Fruit fly (Drosophila melanogaster): Measurements from ENCODE around the gene Hsp70Ab.
A peak's percentile ranks its signal among the peaks of the same experiment; 100 is the strongest.
"Not testable (repeated sequence)": the region's sequence is repeated elsewhere in the genome, so short reads cannot be mapped to it uniquely, and the experiment has no call there.

The Hsp70Ab gene

DNA sequence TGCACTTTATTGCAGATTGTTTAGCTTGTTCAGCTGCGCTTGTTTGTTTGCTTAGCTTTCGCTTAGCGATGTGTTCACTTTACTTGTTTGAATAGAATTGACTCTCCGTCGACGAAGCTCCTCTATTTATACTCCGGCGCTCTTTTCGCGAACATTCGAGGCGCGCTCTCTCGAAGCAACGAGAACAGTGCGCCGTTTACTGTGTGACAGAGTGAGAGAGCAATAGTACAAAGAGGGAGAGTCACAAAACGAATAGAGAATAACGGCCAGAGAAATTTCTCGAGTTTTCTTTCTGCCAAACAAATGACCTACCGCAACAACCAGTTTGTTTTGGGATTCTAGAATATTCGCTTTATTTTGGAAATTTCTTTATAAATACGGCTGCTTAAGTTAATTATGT, 1.9 kb upstream of the Hsp70Ab start, which contains the start of gene Hsp70Aa:
Gene Hsp70Aa, minus strand, starts transcription at position 101 of the 400 bp plus-strand sequence.
- TF ChIP-seq psq (optimal IDR thresholded peaks at IDR 0.05); EcR (GFP tag; optimal IDR thresholded peaks at IDR 0.05); CG8478 (optimal IDR thresholded peaks at IDR 0.05): not testable (repeated sequence)

DNA sequence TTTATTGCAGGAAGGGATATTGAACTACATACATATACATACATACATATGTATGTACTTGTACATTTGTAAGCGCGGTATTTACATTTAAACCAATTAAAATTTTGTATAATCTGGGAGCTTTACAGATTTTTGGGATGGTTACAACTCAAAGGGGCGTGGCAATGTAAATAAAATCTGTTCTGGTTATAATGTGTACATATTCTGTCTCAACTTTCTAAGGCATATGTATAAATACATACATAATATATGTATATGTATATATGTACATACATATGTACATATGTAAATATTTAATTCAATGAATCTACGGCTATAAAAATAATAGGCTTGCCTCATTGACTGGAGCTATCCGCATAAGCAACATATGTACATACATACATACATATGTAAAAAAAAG, 947 bp upstream of the Hsp70Ab start:
- no peak for TF ChIP-seq pan (optimal IDR thresholded peaks at IDR 0.05)
- TF ChIP-seq Dll (optimal IDR thresholded peaks at IDR 0.05), result no peak
- no peak for TF ChIP-seq CG8478 (optimal IDR thresholded peaks at IDR 0.05)
- no peak for TF ChIP-seq psq (optimal IDR thresholded peaks at IDR 0.05)
- no peak for TF ChIP-seq EcR (GFP tag; optimal IDR thresholded peaks at IDR 0.05)
- no peak for TF ChIP-seq usp (GFP tag; optimal IDR thresholded peaks at IDR 0.05)

DNA sequence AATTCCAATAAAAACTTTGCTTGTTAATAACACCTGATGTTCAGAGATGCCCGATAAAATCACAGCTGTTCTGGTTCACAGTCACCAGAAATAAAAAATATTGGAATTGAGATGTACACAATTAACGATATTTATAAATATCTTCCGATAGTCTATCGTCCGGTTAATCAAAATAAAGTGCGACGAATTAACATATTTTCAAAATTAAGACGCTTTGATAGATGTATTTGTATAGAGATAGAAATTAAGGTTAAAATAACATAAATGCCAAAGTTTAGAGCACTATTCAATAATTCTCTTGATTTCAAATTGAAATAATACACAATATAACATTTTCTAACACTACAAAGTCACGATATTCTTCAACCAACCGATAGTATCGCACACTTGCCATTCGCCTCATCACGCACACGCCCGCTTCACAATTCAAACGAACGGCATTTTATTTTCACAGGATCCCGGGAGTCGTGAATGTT, 4.4 kb downstream of the Hsp70Ab start, which contains the start of the genes CG3281 and aurA:
Gene CG3281, minus strand, starts transcription at position 67 of the 476 bp plus-strand sequence.
Gene aurA, plus strand, starts transcription at position 386 of the 476 bp plus-strand sequence.
- TF ChIP-seq pan (optimal IDR thresholded peaks at IDR 0.05) (no peak), Dll (optimal IDR thresholded peaks at IDR 0.05) (no peak), EcR (GFP tag; optimal IDR thresholded peaks at IDR 0.05) (no peak), usp (GFP tag; optimal IDR thresholded peaks at IDR 0.05) (no peak), CG8478 (optimal IDR thresholded peaks at IDR 0.05) (no peak), psq (optimal IDR thresholded peaks at IDR 0.05) (no peak)

DNA sequence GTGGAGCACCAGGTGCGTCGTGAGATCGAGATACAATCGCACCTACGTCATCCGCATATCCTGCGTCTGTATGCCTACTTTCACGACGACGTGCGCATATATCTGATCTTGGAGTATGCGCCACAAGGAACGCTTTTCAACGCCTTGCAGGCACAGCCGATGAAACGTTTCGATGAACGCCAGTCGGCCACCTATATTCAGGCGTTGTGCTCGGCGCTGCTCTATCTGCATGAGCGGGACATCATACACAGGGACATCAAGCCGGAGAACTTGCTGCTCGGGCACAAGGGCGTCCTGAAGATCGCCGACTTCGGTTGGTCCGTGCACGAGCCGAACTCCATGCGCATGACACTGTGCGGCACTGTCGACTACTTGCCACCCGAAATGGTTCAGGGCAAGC, 5.7 kb downstream of the Hsp70Ab start:
- TF ChIP-seq EcR (GFP tag; optimal IDR thresholded peaks at IDR 0.05) (no peak), pan (optimal IDR thresholded peaks at IDR 0.05) (no peak), Dll (optimal IDR thresholded peaks at IDR 0.05) (no peak), CG8478 (optimal IDR thresholded peaks at IDR 0.05) (no peak), psq (optimal IDR thresholded peaks at IDR 0.05) (no peak), usp (GFP tag; optimal IDR thresholded peaks at IDR 0.05) (no peak)

DNA sequence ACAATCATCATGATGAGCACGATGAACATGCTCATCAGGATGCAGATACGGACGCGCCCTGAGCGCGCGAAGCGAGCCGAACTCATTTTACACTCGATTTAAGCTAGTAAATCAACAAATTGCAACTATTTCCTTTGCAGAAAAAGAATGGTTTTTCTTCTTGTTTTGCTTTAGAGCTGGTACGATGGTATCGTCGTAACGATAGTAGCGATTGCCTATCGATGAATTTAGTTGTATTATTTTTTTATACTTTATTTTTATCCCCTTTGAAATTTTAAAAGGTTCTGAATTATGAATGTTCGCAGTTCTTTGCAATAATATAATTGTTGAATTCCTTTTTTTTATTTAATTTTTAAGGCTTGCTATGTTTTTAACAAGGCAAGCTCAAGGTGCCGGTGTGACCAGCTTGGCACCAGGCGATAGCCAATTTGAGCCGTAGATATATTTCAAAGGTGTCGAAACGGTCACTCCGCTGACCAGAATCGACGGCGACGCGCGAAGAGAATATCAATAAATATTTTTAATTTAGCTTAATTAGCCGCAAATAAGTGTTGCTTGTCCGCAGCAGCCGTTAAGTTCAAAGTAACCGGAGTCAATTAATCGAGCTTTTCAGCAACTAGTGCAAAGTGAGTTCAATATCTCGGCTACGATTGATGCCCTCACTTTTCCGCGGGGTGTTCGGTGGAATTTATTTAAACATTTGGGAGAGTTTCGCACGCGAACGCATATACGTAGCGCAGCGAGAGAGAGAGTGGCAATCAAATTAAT, 9.1 kb downstream of the Hsp70Ab start, which contains the start of the genes CG12213 and GC1:
Gene CG12213, minus strand, starts transcription at position 430 of the 768 bp plus-strand sequence.
Gene GC1, plus strand, starts transcription at position 447 of the 768 bp plus-strand sequence.
- TF ChIP-seq EcR (GFP tag; optimal IDR thresholded peaks at IDR 0.05) (no peak), pan (optimal IDR thresholded peaks at IDR 0.05) (no peak), psq (optimal IDR thresholded peaks at IDR 0.05) (no peak), CG8478 (optimal IDR thresholded peaks at IDR 0.05) (no peak), Dll (optimal IDR thresholded peaks at IDR 0.05) (no peak), usp (GFP tag; optimal IDR thresholded peaks at IDR 0.05) (no peak)

DNA sequence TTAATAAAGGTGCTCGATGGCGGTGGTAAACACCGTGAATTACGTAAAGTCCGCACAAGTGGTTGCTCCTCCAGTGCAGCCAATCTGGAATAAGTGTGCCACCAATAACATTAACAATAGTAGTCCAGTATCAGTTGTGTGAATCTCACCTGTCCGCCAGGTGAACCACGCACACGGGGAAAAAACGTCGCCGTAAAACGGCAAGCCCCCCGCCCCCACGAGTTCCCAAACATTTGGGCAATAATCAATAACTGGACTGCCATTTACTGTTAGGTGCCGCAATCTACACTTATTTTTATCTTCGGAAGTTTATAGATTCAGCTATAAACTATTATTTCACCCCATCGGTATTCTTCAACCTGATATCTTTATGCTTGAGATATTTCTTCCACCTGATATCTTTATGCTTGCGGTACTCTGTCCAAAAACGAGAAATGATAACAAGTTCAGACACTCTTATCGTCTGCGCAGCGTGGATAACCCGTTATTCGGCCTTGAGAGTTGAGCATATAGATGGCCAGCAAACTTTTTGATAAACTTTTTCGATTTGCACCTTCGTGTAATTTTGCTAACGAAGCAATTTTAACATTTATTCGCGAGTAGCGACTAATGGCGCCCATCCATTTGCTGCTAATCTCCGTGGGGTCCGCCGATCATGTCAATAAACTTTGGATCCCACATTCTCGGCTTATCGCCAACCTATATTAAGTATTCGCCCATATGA, 9.9 kb downstream of the Hsp70Ab start:
- TF ChIP-seq EcR (GFP tag; optimal IDR thresholded peaks at IDR 0.05) (no peak), psq (optimal IDR thresholded peaks at IDR 0.05) (no peak), pan (optimal IDR thresholded peaks at IDR 0.05) (no peak), usp (GFP tag; optimal IDR thresholded peaks at IDR 0.05) (no peak), CG8478 (optimal IDR thresholded peaks at IDR 0.05) (no peak), Dll (optimal IDR thresholded peaks at IDR 0.05) (no peak)

DNA sequence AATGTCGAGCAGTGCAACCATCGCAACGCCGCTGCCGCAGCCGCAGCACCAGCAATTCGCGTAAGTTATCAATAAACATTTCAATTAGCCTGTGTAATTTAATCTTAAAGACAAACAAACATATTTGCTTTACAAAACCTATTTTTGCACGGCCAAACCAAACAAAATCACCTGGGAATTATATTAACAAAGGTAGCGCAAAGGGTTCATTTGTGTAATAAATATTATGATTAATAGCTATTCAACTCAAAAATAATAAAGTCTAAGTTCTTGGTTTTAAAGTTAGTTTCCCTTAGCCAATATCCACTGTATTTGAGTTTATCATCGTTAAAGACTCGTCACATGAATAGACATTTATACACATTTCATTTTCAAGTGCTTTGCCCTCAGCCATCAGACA, 10.9 kb downstream of the Hsp70Ab start:
- no peak for TF ChIP-seq psq (optimal IDR thresholded peaks at IDR 0.05)

DNA sequence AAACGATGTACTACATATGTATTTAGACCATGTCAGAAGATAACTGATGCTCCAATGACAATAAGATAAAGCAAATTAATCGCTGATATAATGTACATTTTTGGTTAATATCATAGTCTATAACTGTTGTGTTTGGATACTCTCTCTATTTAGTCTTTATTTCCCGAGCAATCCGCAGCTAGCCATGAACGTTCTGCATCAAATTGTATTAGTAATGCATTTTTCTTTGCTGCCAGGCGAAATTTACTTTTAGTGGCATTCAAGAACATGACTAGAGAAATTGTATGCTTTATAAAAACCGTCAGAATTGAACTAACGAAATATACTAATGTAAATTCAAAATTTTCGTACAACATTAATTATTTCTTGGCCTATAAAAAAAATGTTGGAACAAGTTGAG, 13.1 kb downstream of the Hsp70Ab start, which contains the start of gene GC2:
Gene GC2, plus strand, starts transcription at position 301 of the 400 bp plus-strand sequence.
- TF ChIP-seq CG8478 (optimal IDR thresholded peaks at IDR 0.05) (no peak), EcR (GFP tag; optimal IDR thresholded peaks at IDR 0.05) (no peak)

DNA sequence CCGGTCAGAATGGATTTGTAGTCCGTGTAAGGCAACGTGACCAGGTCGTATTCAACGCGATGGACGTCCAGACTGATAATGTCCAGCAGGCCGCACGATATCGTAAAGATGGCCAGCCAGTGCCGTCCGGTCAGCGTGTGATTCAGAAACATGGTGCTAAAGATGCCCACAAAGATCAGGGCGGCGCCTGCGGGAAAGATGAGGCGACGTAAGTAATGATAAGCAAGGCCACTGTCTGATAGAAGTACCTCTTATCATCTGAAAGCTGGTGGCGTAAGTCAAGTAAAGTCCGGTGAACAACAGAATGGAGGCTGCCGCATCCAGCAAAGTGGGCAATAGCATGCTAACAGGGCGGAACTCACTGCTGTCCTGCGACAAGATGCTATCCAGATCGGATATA, 15.5 kb downstream of the Hsp70Ab start:
- TF ChIP-seq usp (GFP tag; optimal IDR thresholded peaks at IDR 0.05), result no peak
- no peak for TF ChIP-seq psq (optimal IDR thresholded peaks at IDR 0.05)
- TF ChIP-seq EcR (GFP tag; optimal IDR thresholded peaks at IDR 0.05), result no peak
- TF ChIP-seq pan (optimal IDR thresholded peaks at IDR 0.05), result no peak
- no peak for TF ChIP-seq CG8478 (optimal IDR thresholded peaks at IDR 0.05)
- TF ChIP-seq Dll (optimal IDR thresholded peaks at IDR 0.05), result no peak

DNA sequence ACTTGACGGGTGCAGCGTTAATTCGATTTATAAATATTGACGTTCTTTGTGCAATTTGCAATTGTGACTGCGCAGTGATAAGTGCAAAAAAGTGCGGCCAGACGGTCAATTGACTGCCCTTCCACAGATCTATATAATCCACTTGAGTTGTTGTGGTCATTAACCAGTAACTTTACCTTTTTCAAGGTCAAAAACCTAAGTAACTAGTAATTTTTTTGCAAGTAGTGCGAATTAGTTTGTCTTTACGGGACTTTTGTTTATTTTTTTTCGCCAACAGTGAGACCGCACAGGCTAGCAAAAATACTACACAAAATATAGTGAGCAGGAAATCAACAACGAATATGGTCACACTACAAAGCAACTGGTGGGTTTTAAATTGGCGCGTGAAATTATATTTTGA, 16.3 kb downstream of the Hsp70Ab start, which contains the start of gene Tango9:
Gene Tango9, minus strand, starts transcription at position 280 of the 400 bp plus-strand sequence.
- TF ChIP-seq CG8478 (optimal IDR thresholded peaks at IDR 0.05) (no peak), Dll (optimal IDR thresholded peaks at IDR 0.05) (no peak), pan (optimal IDR thresholded peaks at IDR 0.05) (no peak), EcR (GFP tag; optimal IDR thresholded peaks at IDR 0.05) (no peak), usp (GFP tag; optimal IDR thresholded peaks at IDR 0.05) (no peak), psq (optimal IDR thresholded peaks at IDR 0.05) (no peak)

DNA sequence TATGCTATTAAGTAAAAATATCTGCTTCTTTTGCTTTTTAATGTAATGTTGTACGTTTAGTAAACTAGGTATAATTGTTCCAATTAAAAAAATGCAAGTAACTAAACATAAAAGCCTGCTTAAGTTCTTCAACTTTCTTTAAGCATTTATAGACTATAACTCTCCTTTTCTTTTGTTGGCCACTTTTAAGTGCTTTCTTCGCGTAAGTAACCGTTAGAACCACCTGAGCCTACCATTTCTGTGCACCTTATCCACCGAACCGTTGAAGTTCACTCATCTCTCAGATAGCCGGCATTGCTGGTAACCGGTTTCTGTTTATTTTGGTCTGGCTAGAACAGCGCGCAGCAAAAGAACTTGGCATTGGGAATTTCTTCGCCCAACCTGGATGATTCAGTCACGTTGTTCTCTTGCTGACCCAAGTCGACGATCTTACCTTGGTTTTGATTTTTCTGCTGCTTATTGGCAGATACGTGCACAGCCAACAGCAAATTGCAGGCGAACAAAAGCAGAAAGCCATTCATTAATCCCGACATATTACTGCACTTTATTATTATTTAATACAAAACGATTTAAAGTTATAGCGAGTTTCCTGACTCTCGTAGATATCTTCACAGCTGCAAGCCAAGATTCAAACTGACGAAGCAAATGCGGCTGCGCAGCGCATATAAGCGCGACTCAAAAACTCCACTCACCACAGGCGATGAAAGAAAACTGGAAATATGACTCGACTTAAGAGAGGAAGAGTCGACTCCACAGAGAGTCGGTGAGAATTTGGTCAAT, 18.4 kb downstream of the Hsp70Ab start, which contains the start of gene CG10005:
Gene CG10005, minus strand, starts transcription at position 642 of the 780 bp plus-strand sequence.
- TF ChIP-seq psq (optimal IDR thresholded peaks at IDR 0.05) (no peak), EcR (GFP tag; optimal IDR thresholded peaks at IDR 0.05) (peak in 1 of 2 experiments; percentile 67), Dll (optimal IDR thresholded peaks at IDR 0.05) (no peak), usp (GFP tag; optimal IDR thresholded peaks at IDR 0.05) (no peak)

Data from whole organism.